Worm (Caenorhabditis elegans) whole organism, L1 larva: ENCODE data around the gene nhr-125.

Experiments
- C34B4.2 ChIP-seq: sonication (generic microtip); optimal IDR thresholded peaks from 2 replicates; lab custom pipeline; 2017; ENCODE audit warnings: mild to moderate bottlenecking, missing genetic modification characterization, missing compliant biosample characterization
- F16B12.6 ChIP-seq: fragments of 150-350 bp; optimal IDR thresholded peaks from 2 replicates; lab custom pipeline; 2014; ENCODE audit warnings: missing biosample characterization, missing genetic modification characterization
- aha-1 ChIP-seq: fragments of 150-350 bp; optimal IDR thresholded peaks from 2 replicates; lab custom pipeline; 2014; ENCODE audit warnings: missing biosample characterization, missing genetic modification characterization
- alr-1 ChIP-seq: fragments of 200-800 bp; sonication (Bioruptor generic); optimal IDR thresholded peaks from 2 replicates; lab custom pipeline; 2018; ENCODE audit warnings: borderline replicate concordance, mild to moderate bottlenecking, missing genetic modification characterization, missing compliant biosample characterization
- ama-1 ChIP-seq: fragments of 150-350 bp; optimal IDR thresholded peaks from 2 replicates; lab custom pipeline; 2014
- blmp-1 ChIP-seq: fragments of 150-350 bp; optimal IDR thresholded peaks from 2 replicates; lab custom pipeline; 2014; ENCODE audit warnings: missing biosample characterization, missing genetic modification characterization
- ceh-63 ChIP-seq: fragments of 200-800 bp; sonication (Bioruptor generic); optimal IDR thresholded peaks from 2 replicates; lab custom pipeline; 2018; ENCODE audit warnings: mild to moderate bottlenecking, missing genetic modification characterization, missing compliant biosample characterization
- ceh-82 ChIP-seq, 3 experiments: fragments of 150-350 bp in 1 of 3; sonication (generic microtip) in 2 of 3; optimal IDR thresholded peaks; 2 replicates each; lab custom pipeline; 2014 to 2017; ENCODE audit warnings: missing biosample characterization in 3 of 3, missing genetic modification characterization in 3 of 3
- ceh-88 ChIP-seq: fragments of 200-800 bp; sonication (Bioruptor generic); IDR thresholded peaks from 2 replicates; pipeline ENCODE4 v1.3.6; 2022; ENCODE audit warnings: missing genetic modification characterization, missing compliant biosample characterization
- ceh-90 ChIP-seq: sonication (generic microtip); optimal IDR thresholded peaks from 2 replicates; lab custom pipeline; 2016; ENCODE audit warnings: missing genetic modification characterization, missing compliant biosample characterization
- dsc-1 ChIP-seq: sonication (generic microtip); optimal IDR thresholded peaks from 2 replicates; lab custom pipeline; 2016; ENCODE audit warnings: mild to moderate bottlenecking, missing genetic modification characterization, missing compliant biosample characterization
- efl-1 ChIP-seq, 4 experiments: fragments of 150-350 bp; optimal IDR thresholded peaks in 3 of 4; peaks in 1 of 4; 1 replicate in 1 of 4; 2 replicates in 3 of 4; lab custom pipeline; 2014; ENCODE audit warnings: missing biosample characterization in 2 of 4, missing genetic modification characterization in 2 of 4, missing genetic modification reagents in 2 of 4
- efl-3 ChIP-seq: fragments of 200-800 bp; sonication (Bioruptor generic); optimal IDR thresholded peaks from 2 replicates; lab custom pipeline; 2018; ENCODE audit warnings: mild to moderate bottlenecking, missing genetic modification characterization, missing compliant biosample characterization
- egl-13 ChIP-seq: sonication (generic microtip); optimal IDR thresholded peaks from 2 replicates; lab custom pipeline; 2016; ENCODE audit warnings: missing genotype, missing genetic modification reagents, missing genetic modification characterization, missing compliant biosample characterization
- elt-3 ChIP-seq, 6 experiments: fragments of 150-350 bp in 1 of 6; sonication (generic microtip); optimal IDR thresholded peaks; 2 replicates each; lab custom pipeline; 2017 to 2018; ENCODE audit warnings: missing biosample characterization in 6 of 6, missing genetic modification characterization in 6 of 6, inconsistent platforms in 1 of 6
- fkh-10 ChIP-seq: sonication (generic microtip); optimal IDR thresholded peaks from 2 replicates; lab custom pipeline; 2017; ENCODE audit warnings: missing biosample characterization, missing genetic modification reagents, missing genetic modification characterization
- fos-1 ChIP-seq: fragments of 150-350 bp; optimal IDR thresholded peaks from 2 replicates; lab custom pipeline; 2014; ENCODE audit warnings: missing biosample characterization, missing genetic modification characterization
- hlh-17 ChIP-seq: fragments of 200-800 bp; sonication (Bioruptor generic); optimal IDR thresholded peaks from 2 replicates; lab custom pipeline; 2018; ENCODE audit warnings: missing genetic modification characterization, mild to moderate bottlenecking, missing compliant biosample characterization, moderate library complexity, borderline replicate concordance
- hlh-4 ChIP-seq: sonication (generic microtip); optimal IDR thresholded peaks from 2 replicates; lab custom pipeline; 2016; ENCODE audit warnings: mild to moderate bottlenecking, missing genetic modification characterization, missing compliant biosample characterization
- hpl-2 ChIP-seq: fragments of 150-350 bp; optimal IDR thresholded peaks from 2 replicates; lab custom pipeline; 2014; ENCODE audit warnings: missing biosample characterization, missing genetic modification reagents, missing genetic modification characterization
- isw-1 ChIP-seq: fragments of 200-800 bp; sonication (Bioruptor generic); IDR thresholded peaks from 2 replicates; pipeline ENCODE4 v1.3.6; 2022; ENCODE audit warnings: missing genetic modification characterization, missing compliant biosample characterization
- lin-35 ChIP-seq, 2 experiments: fragments of 150-350 bp; optimal IDR thresholded peaks; 2 replicates each; lab custom pipeline; 2014; ENCODE audit warnings: missing biosample characterization in 2 of 2, missing genetic modification characterization in 2 of 2, missing genetic modification reagents in 2 of 2
- mab-9 ChIP-seq: fragments of 200-800 bp; sonication (Bioruptor generic); IDR thresholded peaks from 2 replicates; pipeline ENCODE4 v1.3.6; 2022; ENCODE audit warnings: missing genetic modification reagents, missing genetic modification characterization, missing compliant biosample characterization
- mdl-1 ChIP-seq, 2 experiments: fragments of 150-350 bp; optimal IDR thresholded peaks; 2 replicates each; lab custom pipeline; 2014 to 2017; ENCODE audit warnings: missing biosample characterization in 2 of 2, missing genetic modification characterization in 2 of 2, inconsistent platforms in 1 of 2
- mef-2 ChIP-seq: fragments of 150-350 bp; optimal IDR thresholded peaks from 2 replicates; lab custom pipeline; 2014; ENCODE audit warnings: missing biosample characterization, missing genetic modification characterization
- nhr-11 ChIP-seq: fragments of 150-350 bp; optimal IDR thresholded peaks from 2 replicates; lab custom pipeline; 2014; ENCODE audit warnings: missing biosample characterization, missing genetic modification characterization
- nhr-19 ChIP-seq: fragments of 200-800 bp; sonication (Bioruptor generic); conservative IDR thresholded peaks from 2 replicates; pipeline ENCODE4 v1.3.6; 2022; ENCODE audit warnings: missing genetic modification characterization, missing compliant biosample characterization
- nhr-20 ChIP-seq: sonication (generic microtip); optimal IDR thresholded peaks from 2 replicates; lab custom pipeline; 2016; ENCODE audit warnings: mild to moderate bottlenecking, missing genetic modification characterization, missing compliant biosample characterization
- nhr-237 ChIP-seq: fragments of 150-350 bp; optimal IDR thresholded peaks from 2 replicates; lab custom pipeline; 2014; ENCODE audit warnings: missing biosample characterization, missing genetic modification characterization
- nhr-28 ChIP-seq: fragments of 150-350 bp; optimal IDR thresholded peaks from 2 replicates; lab custom pipeline; 2014; ENCODE audit warnings: missing biosample characterization, missing genetic modification characterization
- nhr-77 ChIP-seq: fragments of 150-350 bp; optimal IDR thresholded peaks from 2 replicates; lab custom pipeline; 2014; ENCODE audit warnings: missing biosample characterization, missing genetic modification characterization
- nhr-85 ChIP-seq: sonication (generic microtip); peaks from one replicate; lab custom pipeline; 2016; ENCODE audit warnings: missing genetic modification characterization, inconsistent platforms, missing compliant biosample characterization
- nhr-90 ChIP-seq: sonication (generic microtip); optimal IDR thresholded peaks from 2 replicates; lab custom pipeline; 2016; ENCODE audit warnings: mild to moderate bottlenecking, missing genetic modification characterization, missing compliant biosample characterization; ENCODE audit not compliant: poor library complexity
- pqm-1 ChIP-seq: sonication (generic microtip); optimal IDR thresholded peaks from 3 replicates; lab custom pipeline; 2017; ENCODE audit warnings: missing biosample characterization, missing genetic modification characterization
- swsn-7 ChIP-seq: sonication (generic microtip); optimal IDR thresholded peaks from 2 replicates; lab custom pipeline; 2016; ENCODE audit warnings: missing genetic modification characterization, missing compliant biosample characterization
- xbp-1 ChIP-seq: sonication (generic microtip); optimal IDR thresholded peaks from 2 replicates; lab custom pipeline; 2016; ENCODE audit warnings: missing genetic modification characterization, missing compliant biosample characterization
- zag-1 ChIP-seq: fragments of 150-350 bp; optimal IDR thresholded peaks from 2 replicates; lab custom pipeline; 2014; ENCODE audit warnings: missing biosample characterization, missing genetic modification characterization
- ztf-11 ChIP-seq, 2 experiments: sonication (generic microtip); optimal IDR thresholded peaks; 2 replicates each; lab custom pipeline; 2016 to 2017; ENCODE audit warnings: missing genetic modification characterization in 2 of 2, missing biosample characterization in 1 of 2, missing compliant biosample characterization in 1 of 2

The nhr-125 gene

ce11 chrV:4371309-4371933 is 46.1 kb upstream of the nhr-125 start, which contains the start of the genes gmpr-1 and fipp-1 (continued):
- peak; percentile 52 for TF ChIP-seq isw-1 (GFP tag; lab: Robert Waterston, UW)
- TF ChIP-seq egl-13 (tag; lab: Kevin White, UChicago) = peak; percentile 22
- no peak for TF ChIP-seq mef-2
- peak; percentile 67 to 82 for TF ChIP-seq lin-35 (GFP tag; optimal IDR thresholded peaks at IDR 0.05; lab: Kevin White, UChicago)
- no peak for TF ChIP-seq nhr-77 (tag; lab: Kevin White, UChicago)
- TF ChIP-seq ceh-82 (tag; optimal IDR thresholded peaks at IDR 0.05; lab: Kevin White, UChicago) = peak; percentile 33 to 71 (median 45)
- no peak for TF ChIP-seq ceh-88 (GFP tag; lab: Robert Waterston, UW)
- no peak for TF ChIP-seq ama-1 (lab: Kevin White, UChicago)
- no peak for TF ChIP-seq nhr-11 (tag; lab: Kevin White, UChicago)
- no peak for TF ChIP-seq fkh-10
- peak; percentile 77 for TF ChIP-seq swsn-7 (tag; lab: Kevin White, UChicago)
- peak in 2 of 6 experiments; percentile 7 to 54 for TF ChIP-seq elt-3 (tag; optimal IDR thresholded peaks at IDR 0.05; lab: Kevin White, UChicago)
- no peak for TF ChIP-seq nhr-28
- TF ChIP-seq aha-1 = no peak
- TF ChIP-seq fos-1 (tag; lab: Kevin White, UChicago) = no peak

ce11 chrV:4370515-4370914 is 45.2 kb upstream of the nhr-125 start:
- TF ChIP-seq mab-9 (GFP tag; lab: Robert Waterston, UW) = no peak
- peak; percentile 81 for TF ChIP-seq alr-1 (tag; lab: Kevin White, UChicago)

- TF ChIP-seq ceh-63 = no peak
- TF ChIP-seq pqm-1 (tag; lab: Kevin White, UChicago) = no peak
- TF ChIP-seq egl-13 (tag; lab: Kevin White, UChicago) = no peak
- TF ChIP-seq dsc-1 (tag; lab: Kevin White, UChicago) = no peak
- no peak for TF ChIP-seq efl-1 (optimal IDR thresholded peaks at IDR 0.05; lab: Kevin White, UChicago)
- peak in 1 of 2 experiments; percentile 26 for TF ChIP-seq efl-1 (GFP tag; optimal IDR thresholded peaks at IDR 0.05 in 1 of 2; lab: Kevin White, UChicago)
- no peak for TF ChIP-seq nhr-85 (tag; lab: Kevin White, UChicago)
- TF ChIP-seq hlh-4 = no peak
- no peak for TF ChIP-seq xbp-1
- no peak for TF ChIP-seq blmp-1 (tag; lab: Kevin White, UChicago)
These were observed 41.1 kb upstream of the nhr-125 start, which contains the start of gene F32D1.11 for ce11 chrV:4366440-4366839. F32D1.11 (minus strand) TSS chrV:4366540.

ce11 chrV:4364517-4364916 is 39.2 kb upstream of the nhr-125 start, which contains the start of gene grl-13:
grl-13 (minus strand) TSS chrV:4364617.
- no peak for TF ChIP-seq nhr-77 (tag; lab: Kevin White, UChicago)
- TF ChIP-seq egl-13 (tag; lab: Kevin White, UChicago) = no peak
- no peak for TF ChIP-seq ceh-90 (tag; lab: Kevin White, UChicago)
- no peak for TF ChIP-seq mdl-1 (tag; optimal IDR thresholded peaks at IDR 0.05; lab: Kevin White, UChicago)
- TF ChIP-seq nhr-237 (tag; lab: Kevin White, UChicago) = no peak
- TF ChIP-seq ztf-11 (tag; optimal IDR thresholded peaks at IDR 0.05; lab: Kevin White, UChicago) = no peak
- no peak for TF ChIP-seq efl-3
- TF ChIP-seq F16B12.6 (tag; lab: Kevin White, UChicago) = no peak
- TF ChIP-seq nhr-85 (tag; lab: Kevin White, UChicago) = no peak
- TF ChIP-seq nhr-90 (tag; lab: Kevin White, UChicago) = no peak
- TF ChIP-seq nhr-19 (GFP tag; lab: Robert Waterston, UW) = no peak
- no peak for TF ChIP-seq xbp-1
- no peak for TF ChIP-seq nhr-20
- no peak for TF ChIP-seq hpl-2 (GFP tag; lab: Kevin White, UChicago)
- TF ChIP-seq C34B4.2 = no peak
- TF ChIP-seq nhr-28 = no peak
- TF ChIP-seq hlh-17 (GFP tag; lab: Kevin White, UChicago) = no peak
- TF ChIP-seq zag-1 = no peak
- TF ChIP-seq ceh-82 (tag; optimal IDR thresholded peaks at IDR 0.05; lab: Kevin White, UChicago) = no peak
- TF ChIP-seq efl-1 (optimal IDR thresholded peaks at IDR 0.05; lab: Kevin White, UChicago) = no peak
- TF ChIP-seq efl-1 (GFP tag; optimal IDR thresholded peaks at IDR 0.05 in 1 of 2; lab: Kevin White, UChicago) = no peak
